Fruit fly (Drosophila melanogaster) whole organism, embryonic: ENCODE data around the gene DIP2.
A peak's percentile ranks its signal among the peaks of the same experiment; 100 is the strongest.

Experiments
- Awh ChIP-seq: fragments of 200-800 bp; sonication (Bioruptor generic); IDR thresholded peaks from 2 replicates; pipeline ENCODE4, ENCODE4 v1.3.6; 2022; ENCODE audit warnings: missing biosample characterization, missing genetic modification characterization
- BEAF-32 ChIP-seq: fragments of 200-800 bp; sonication (Bioruptor generic); optimal IDR thresholded peaks from 3 replicates; lab custom pipeline; 2017; ENCODE audit warnings: missing biosample characterization, missing genetic modification characterization, mild to moderate bottlenecking, moderate library complexity, missing genetic modification reagents
- Blimp-1 ChIP-seq: fragments of 200-800 bp; sonication (Bioruptor generic); optimal IDR thresholded peaks from 3 replicates; lab custom pipeline; 2018; ENCODE audit warnings: missing biosample characterization, missing genetic modification characterization, mild to moderate bottlenecking, moderate library complexity, missing genetic modification reagents
- CG11695 ChIP-seq: fragments of 200-800 bp; sonication (Bioruptor generic); IDR thresholded peaks from 3 replicates; pipeline ENCODE4 v1.3.6; 2022; ENCODE audit warnings: missing biosample characterization, missing genetic modification characterization
- CG12155 ChIP-seq: fragments of 200-800 bp; sonication (Bioruptor generic); optimal IDR thresholded peaks from 3 replicates; lab custom pipeline; 2016; ENCODE audit warnings: missing biosample characterization, missing genetic modification characterization
- CG12391 ChIP-seq: fragments of 200-800 bp; sonication (Bioruptor generic); optimal IDR thresholded peaks from 3 replicates; lab custom pipeline; 2018; ENCODE audit warnings: missing biosample characterization, mild to moderate bottlenecking, missing genetic modification characterization, moderate library complexity
- CG14710 ChIP-seq: fragments of 200-800 bp; sonication (Bioruptor generic); optimal IDR thresholded peaks from 3 replicates; lab custom pipeline; 2019; ENCODE audit warnings: missing biosample characterization, mild to moderate bottlenecking, missing genetic modification characterization, moderate library complexity
- CG16863 ChIP-seq: fragments of 200-800 bp; sonication (Bioruptor generic); optimal IDR thresholded peaks from 3 replicates; lab custom pipeline; 2016; ENCODE audit warnings: missing biosample characterization, missing genetic modification characterization
- CG1792 ChIP-seq: fragments of 200-800 bp; sonication (Bioruptor generic); optimal IDR thresholded peaks from 2 replicates; lab custom pipeline; 2016; ENCODE audit warnings: missing biosample characterization, missing genetic modification characterization
- CG2120 ChIP-seq: fragments of 200-800 bp; sonication (Bioruptor generic); optimal IDR thresholded peaks from 3 replicates; lab custom pipeline; 2016; ENCODE audit warnings: missing biosample characterization, missing genetic modification characterization
- CG2712 ChIP-seq: fragments of 200-800 bp; optimal IDR thresholded peaks from 3 replicates; lab custom pipeline; 2019; ENCODE audit warnings: missing biosample characterization, mild to moderate bottlenecking, missing genetic modification characterization, moderate library complexity
- CG30431 ChIP-seq: fragments of 200-800 bp; sonication (Bioruptor generic); optimal IDR thresholded peaks from 2 replicates; lab custom pipeline; 2017; ENCODE audit warnings: missing biosample characterization, missing genetic modification characterization
- CG3065 ChIP-seq: fragments of 200-800 bp; sonication (Bioruptor generic); optimal IDR thresholded peaks from 2 replicates; lab custom pipeline; 2016; ENCODE audit warnings: missing biosample characterization, missing genetic modification characterization
- CG31365 ChIP-seq: fragments of 200-800 bp; sonication (Bioruptor generic); optimal IDR thresholded peaks from 2 replicates; lab custom pipeline; 2018; ENCODE audit warnings: missing biosample characterization, mild to moderate bottlenecking, missing genetic modification characterization
- CG33213 ChIP-seq: fragments of 200-800 bp; sonication (Bioruptor generic); optimal IDR thresholded peaks from 3 replicates; lab custom pipeline; 2016; ENCODE audit warnings: missing biosample characterization, missing genetic modification characterization
- CG34376 ChIP-seq: fragments of 200-800 bp; sonication (Bioruptor generic); optimal IDR thresholded peaks from 2 replicates; lab custom pipeline; 2018; ENCODE audit warnings: missing biosample characterization, mild to moderate bottlenecking, missing genetic modification characterization
- CG4282 ChIP-seq: fragments of 200-800 bp; sonication (Bioruptor generic); optimal IDR thresholded peaks from 2 replicates; lab custom pipeline; 2016; ENCODE audit warnings: missing biosample characterization, missing genetic modification characterization
- CG4360 ChIP-seq: fragments of 200-800 bp; sonication (Bioruptor generic); IDR thresholded peaks from 2 replicates; pipeline ENCODE4 v1.3.6; 2022; ENCODE audit warnings: missing biosample characterization, missing genetic modification characterization
- CG5180 ChIP-seq: fragments of 200-800 bp; sonication (Bioruptor generic); optimal IDR thresholded peaks from 3 replicates; lab custom pipeline; 2017; ENCODE audit warnings: missing biosample characterization, missing genetic modification characterization, mild to moderate bottlenecking, moderate library complexity, missing genetic modification reagents
- CG6689 ChIP-seq: fragments of 200-800 bp; sonication (Bioruptor generic); IDR thresholded peaks from 2 replicates; pipeline ENCODE4 v1.3.6; 2022; ENCODE audit warnings: missing biosample characterization, missing genetic modification characterization
- CG6791 ChIP-seq: fragments of 200-800 bp; sonication (Bioruptor generic); IDR thresholded peaks from 3 replicates; pipeline ENCODE4 v1.3.6; 2022; ENCODE audit warnings: missing biosample characterization, missing genetic modification characterization; ENCODE audit not compliant: partially characterized antibody
- CG6813 ChIP-seq: fragments of 200-800 bp; sonication (Bioruptor generic); optimal IDR thresholded peaks from 2 replicates; lab custom pipeline; 2017; ENCODE audit warnings: missing biosample characterization, missing genetic modification characterization, mild to moderate bottlenecking, moderate library complexity, missing genetic modification reagents
- CG8944 ChIP-seq: fragments of 200-800 bp; sonication (Bioruptor generic); optimal IDR thresholded peaks from 3 replicates; lab custom pipeline; 2016; ENCODE audit warnings: missing biosample characterization, missing genetic modification characterization
- Chrac-16 ChIP-seq: fragments of 200-800 bp; sonication (Bioruptor generic); optimal IDR thresholded peaks from 3 replicates; lab custom pipeline; 2016; ENCODE audit warnings: missing biosample characterization, missing genetic modification characterization
- D19B ChIP-seq: fragments of 200-800 bp; sonication (Bioruptor generic); optimal IDR thresholded peaks from 2 replicates; lab custom pipeline; 2017; ENCODE audit warnings: missing biosample characterization, mild to moderate bottlenecking, missing genetic modification characterization
- Gsc ChIP-seq: fragments of 200-800 bp; sonication (Bioruptor generic); IDR thresholded peaks from 2 replicates; pipeline ENCODE4 v1.3.6; 2022; ENCODE audit warnings: missing biosample characterization, missing genetic modification characterization
- Gug ChIP-seq: fragments of 200-800 bp; sonication (Bioruptor generic); IDR thresholded peaks from 4 replicates; pipeline ENCODE4 v1.3.6; 2022; ENCODE audit warnings: missing biosample characterization, missing genetic modification characterization
- Lim3 ChIP-seq: fragments of 200-800 bp; sonication (Bioruptor generic); IDR thresholded peaks from 2 replicates; pipeline ENCODE4 v1.3.6; 2022; ENCODE audit warnings: missing biosample characterization, missing genetic modification characterization
- Myb ChIP-seq: fragments of 200-800 bp; sonication (Bioruptor generic); optimal IDR thresholded peaks from 2 replicates; lab custom pipeline; 2016; ENCODE audit warnings: missing biosample characterization, missing genetic modification characterization
- Oaz ChIP-seq: fragments of 200-800 bp; sonication (Bioruptor generic); IDR thresholded peaks from 2 replicates; pipeline ENCODE4 v1.3.6; 2022; ENCODE audit warnings: missing biosample characterization, missing genetic modification characterization
- Oli ChIP-seq: fragments of 200-800 bp; sonication (Bioruptor generic); optimal IDR thresholded peaks from 2 replicates; lab custom pipeline; 2018; ENCODE audit warnings: missing biosample characterization, mild to moderate bottlenecking, missing genetic modification characterization, moderate library complexity
- Opbp ChIP-seq: fragments of 200-800 bp; sonication (Bioruptor generic); IDR thresholded peaks from 3 replicates; pipeline ENCODE4 v1.3.6; 2022; ENCODE audit warnings: missing biosample characterization, missing genetic modification characterization; ENCODE audit not compliant: partially characterized antibody
- Sry-δ ChIP-seq: fragments of 200-800 bp; sonication (Bioruptor generic); optimal IDR thresholded peaks from 2 replicates; lab custom pipeline; 2016; ENCODE audit warnings: missing biosample characterization, missing genetic modification characterization
- TFAM ChIP-seq: fragments of 200-800 bp; sonication (Bioruptor generic); optimal IDR thresholded peaks from 2 replicates; lab custom pipeline; 2017; ENCODE audit warnings: missing biosample characterization, missing genetic modification characterization, inconsistent platforms
- Tbp ChIP-seq: fragments of >200 bp; optimal IDR thresholded peaks from 2 replicates; lab custom pipeline; 2018; ENCODE audit warnings: missing biosample characterization, missing genetic modification characterization
- Xbp1 ChIP-seq: fragments of 200-800 bp; sonication (Bioruptor generic); optimal IDR thresholded peaks from 3 replicates; lab custom pipeline; 2016; ENCODE audit warnings: missing biosample characterization, mild to moderate bottlenecking, missing genetic modification characterization
- chinmo ChIP-seq: fragments of 200-800 bp; sonication (Bioruptor generic); IDR thresholded peaks from 4 replicates; pipeline ENCODE4 v1.3.6; 2022; ENCODE audit warnings: missing biosample characterization, missing genetic modification characterization; ENCODE audit not compliant: partially characterized antibody
- gcm ChIP-seq: fragments of 200-800 bp; sonication (Bioruptor generic); optimal IDR thresholded peaks from 2 replicates; lab custom pipeline; 2019; ENCODE audit warnings: missing biosample characterization, mild to moderate bottlenecking, missing genetic modification characterization, moderate library complexity
- gfzf ChIP-seq: fragments of 200-800 bp; sonication (Bioruptor generic); optimal IDR thresholded peaks from 2 replicates; lab custom pipeline; 2016; ENCODE audit warnings: missing biosample characterization, mild to moderate bottlenecking, missing genetic modification characterization, moderate library complexity
- hb ChIP-seq: fragments of 200-800 bp; sonication (Bioruptor generic); IDR thresholded peaks from 3 replicates; pipeline ENCODE4 v1.3.6; 2022; ENCODE audit warnings: missing biosample characterization, missing genetic modification characterization; ENCODE audit not compliant: partially characterized antibody
- hkb ChIP-seq, 2 experiments: fragments of 200-800 bp in 1 of 2; fragments of >200 bp in 1 of 2; sonication (Bioruptor generic) in 1 of 2; IDR thresholded peaks in 1 of 2; optimal IDR thresholded peaks in 1 of 2; 2 replicates each; pipeline versions ENCODE4 v1.3.6 to Lab custom; 2017 to 2022; ENCODE audit warnings: missing biosample characterization in 1 of 2, missing genetic modification characterization in 1 of 2
- kni ChIP-seq: fragments of 200-800 bp; sonication (Bioruptor generic); optimal IDR thresholded peaks from 3 replicates; lab custom pipeline; 2017; ENCODE audit warnings: mild to moderate bottlenecking, missing biosample characterization, missing genetic modification reagents, missing genetic modification characterization
- prd ChIP-seq, 3 experiments: fragments of >200 bp in 2 of 3; fragments of 200-800 bp in 1 of 3; sonication (Bioruptor generic) in 1 of 3; optimal IDR thresholded peaks in 2 of 3; IDR thresholded peaks in 1 of 3; 2 replicates in 2 of 3; 3 replicates in 1 of 3; pipeline versions ENCODE4 v1.3.6 to Lab custom; 2017 to 2022; ENCODE audit warnings: missing biosample characterization in 1 of 3, missing genetic modification characterization in 1 of 3
- sens-2 ChIP-seq: fragments of 200-800 bp; sonication (Bioruptor generic); IDR thresholded peaks from 2 replicates; pipeline ENCODE4 v1.3.6; 2022; ENCODE audit warnings: missing biosample characterization, missing genetic modification characterization
- shn ChIP-seq: fragments of 200-800 bp; sonication (Bioruptor generic); optimal IDR thresholded peaks from 3 replicates; lab custom pipeline; 2016; ENCODE audit warnings: missing biosample characterization, missing genetic modification characterization
- stc ChIP-seq: fragments of 200-800 bp; sonication (Bioruptor generic); IDR thresholded peaks from 2 replicates; pipeline ENCODE4 v1.3.6; 2022; ENCODE audit warnings: missing biosample characterization, missing genetic modification characterization
- tin ChIP-seq: fragments of 200-800 bp; sonication (Bioruptor generic); optimal IDR thresholded peaks from 3 replicates; lab custom pipeline; 2016; ENCODE audit warnings: missing biosample characterization, missing genetic modification characterization
- vfl ChIP-seq: fragments of 200-800 bp; sonication (Bioruptor generic); optimal IDR thresholded peaks from 2 replicates; lab custom pipeline; 2016; ENCODE audit warnings: missing biosample characterization, missing genetic modification characterization
- yki ChIP-seq: fragments of >200 bp; optimal IDR thresholded peaks from 3 replicates; lab custom pipeline; 2018

DIP2 gene

DNA sequence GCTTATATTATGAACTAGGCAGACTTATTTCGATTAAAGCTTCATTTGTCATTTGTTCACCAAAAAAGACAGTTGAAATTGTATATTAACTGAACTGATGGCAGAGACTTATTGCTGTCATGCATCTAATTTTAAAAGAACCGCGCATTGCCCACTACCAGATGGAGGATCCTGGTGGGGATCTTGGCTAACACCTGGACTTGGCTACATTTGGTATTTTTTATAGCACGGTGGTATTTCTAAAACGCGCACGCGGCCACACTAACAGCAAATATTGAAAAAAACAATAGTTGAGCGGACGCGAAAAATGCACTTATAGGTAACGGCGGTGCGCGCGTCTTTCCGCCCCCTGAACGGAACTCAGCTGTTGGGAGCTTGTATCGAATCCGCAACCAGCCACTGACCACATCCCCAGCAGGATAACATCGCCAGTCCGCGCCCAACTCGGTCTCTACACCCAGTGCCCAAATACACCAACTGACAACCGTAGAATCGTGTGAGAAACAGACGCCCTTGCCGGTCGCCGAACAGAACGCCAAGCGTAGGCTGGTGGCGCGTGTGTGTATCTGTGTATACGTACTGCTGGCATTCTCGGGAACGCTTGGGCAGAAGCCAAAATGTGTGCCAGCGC lies 34.5 kb upstream of the DIP2 start (continued):
- no peak for TF ChIP-seq prd (optimal IDR thresholded peaks at IDR 0.05; lab: Kevin White, UChicago)
- no peak; the same call in 2 of the 3 replicates for TF ChIP-seq prd (GFP tag; IDR thresholded peaks at IDR 0.05; lab: Robert Waterston, UW)
- TF ChIP-seq Chrac-16 (GFP tag; lab: Kevin White, UChicago), result no peak
- peak; percentile 28 for TF ChIP-seq CG1792 (GFP tag; lab: Kevin White, UChicago)
- peak; percentile 98 for TF ChIP-seq gfzf
- TF ChIP-seq stc, result no peak; the same call in 1 of the 2 replicates
- TF ChIP-seq chinmo (GFP tag; lab: Robert Waterston, UW), result peak; percentile 81; the same call in 2 of the 4 replicates
- no peak for TF ChIP-seq CG8944 (GFP tag; lab: Kevin White, UChicago)
- no peak for TF ChIP-seq CG3065
- TF ChIP-seq Oli (tag; lab: Kevin White, UChicago), result no peak
- 0 out of 2 replicates have a peak, but pooled peaks have one; percentile 27 for TF ChIP-seq CG6689 (GFP tag; lab: Robert Waterston, UW)
- TF ChIP-seq CG12391 (tag; lab: Kevin White, UChicago), result peak; percentile 34
- TF ChIP-seq CG14710 (tag; lab: Kevin White, UChicago), result peak; percentile 70
- no peak for TF ChIP-seq Tbp (GFP tag; lab: Kevin White, UChicago)
- TF ChIP-seq CG5180 (GFP tag; lab: Kevin White, UChicago), result no peak
- peak; percentile 34 for TF ChIP-seq CG6813
- TF ChIP-seq Gsc (GFP tag; lab: Robert Waterston, UW), result no peak
- no peak for TF ChIP-seq Oaz
- no peak for TF ChIP-seq hkb (optimal IDR thresholded peaks at IDR 0.05; lab: Kevin White, UChicago)
- TF ChIP-seq hkb (GFP tag; IDR thresholded peaks at IDR 0.05; lab: Robert Waterston, UW), result no peak
- TF ChIP-seq CG31365, result peak; percentile 8
- TF ChIP-seq CG16863 (GFP tag; lab: Kevin White, UChicago), result no peak
- no peak for TF ChIP-seq tin (GFP tag; lab: Kevin White, UChicago)
- TF ChIP-seq vfl, result no peak
- no peak for TF ChIP-seq gcm (GFP tag; lab: Kevin White, UChicago)
- TF ChIP-seq CG6791 (GFP tag; lab: Robert Waterston, UW), result 0 out of 3 replicates have a peak, but pooled peaks have one; percentile 7
- TF ChIP-seq CG2712 (tag; lab: Kevin White, UChicago), result peak; percentile 38
- TF ChIP-seq Awh (GFP tag; lab: Robert Waterston, UW), result 0 out of 2 replicates have a peak, but pooled peaks have one; percentile 30
- TF ChIP-seq CG4360 (GFP tag; lab: Robert Waterston, UW), result peak; percentile 9
- no peak for TF ChIP-seq D19B (GFP tag; lab: Kevin White, UChicago)
- no peak for TF ChIP-seq CG4282
- TF ChIP-seq Blimp-1 (GFP tag; lab: Kevin White, UChicago), result no peak
- TF ChIP-seq Lim3 (GFP tag; lab: Robert Waterston, UW), result no peak
- TF ChIP-seq sens-2 (GFP tag; lab: Robert Waterston, UW), result no peak
- TF ChIP-seq CG11695 (GFP tag; lab: Robert Waterston, UW), result no peak; the same call in 2 of the 3 replicates
- TF ChIP-seq CG33213 (GFP tag; lab: Kevin White, UChicago), result peak; percentile 51
- TF ChIP-seq TFAM, result no peak
- TF ChIP-seq Myb, result peak; percentile 74
- peak; percentile 61; the same call in 2 of the 3 replicates for TF ChIP-seq Opbp (GFP tag; lab: Robert Waterston, UW)
- no peak for TF ChIP-seq Gug (GFP tag; lab: Robert Waterston, UW)
- TF ChIP-seq kni (GFP tag; lab: Kevin White, UChicago), result peak; percentile 56
- TF ChIP-seq CG30431 (GFP tag; lab: Kevin White, UChicago), result no peak
- no peak for TF ChIP-seq hb (GFP tag; lab: Robert Waterston, UW)
- TF ChIP-seq yki, result no peak
- TF ChIP-seq shn (GFP tag; lab: Kevin White, UChicago), result peak; percentile 6
- peak; percentile 47 for TF ChIP-seq BEAF-32 (GFP tag; lab: Kevin White, UChicago)
- TF ChIP-seq CG12155, result no peak
- TF ChIP-seq CG2120 (GFP tag; lab: Kevin White, UChicago), result no peak
- TF ChIP-seq Sry-δ (GFP tag; lab: Kevin White, UChicago), result peak; percentile 42
- TF ChIP-seq Xbp1, result no peak
- peak; percentile 10 for TF ChIP-seq CG34376 (GFP tag; lab: Kevin White, UChicago)
